Worm (Caenorhabditis elegans): ENCODE results near the gene B0496.1.

B0496.1 gene

ce11 chrIV:7418818-7419217 lies 27.3 kb upstream of the B0496.1 start, which contains the start of gene B0496.6:
Gene B0496.6, plus strand, starts transcription at chrIV:7419118.
- no peak for TF ChIP-seq fos-1 (tag; optimal IDR thresholded peaks at IDR 0.05)

DNA sequence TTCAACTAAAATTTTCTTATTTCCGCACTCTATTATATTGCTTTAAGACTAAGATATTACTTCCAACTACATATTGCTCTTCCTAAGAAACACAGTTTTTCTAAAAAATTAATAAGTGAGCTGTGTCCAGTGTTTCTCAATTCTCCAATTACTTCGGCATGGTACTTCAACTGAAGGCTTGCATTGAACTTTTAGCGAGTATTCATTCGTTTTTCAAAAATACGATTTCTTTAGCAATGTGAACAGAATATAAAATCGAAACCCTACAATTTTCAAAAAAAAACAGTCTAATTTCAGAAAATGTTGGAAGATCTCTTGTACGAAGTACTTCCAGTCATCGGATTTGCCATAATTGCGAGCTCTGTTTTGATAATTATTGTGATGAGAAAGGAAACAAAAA lies 25.2 kb upstream of the B0496.1 start, which contains the start of gene srtx-1:
Gene srtx-1, plus strand, starts transcription at position 301 of the 400 bp plus-strand sequence.
- no peak for TF ChIP-seq snu-23 (GFP tag; optimal IDR thresholded peaks at IDR 0.05)
- TF ChIP-seq xbp-1 (tag; optimal IDR thresholded peaks at IDR 0.05), result no peak
- TF ChIP-seq nhr-76 (tag; optimal IDR thresholded peaks at IDR 0.05), result no peak
- no peak for TF ChIP-seq unc-130 (tag; optimal IDR thresholded peaks at IDR 0.05)
- TF ChIP-seq nhr-20 (tag; optimal IDR thresholded peaks at IDR 0.05), result no peak
- no peak for TF ChIP-seq zip-4 (GFP tag; optimal IDR thresholded peaks at IDR 0.05)
- TF ChIP-seq aly-2 (tag; optimal IDR thresholded peaks at IDR 0.05), result no peak
- TF ChIP-seq rnt-1 (tag; optimal IDR thresholded peaks at IDR 0.05), result no peak
- no peak for TF ChIP-seq C34B4.2 (tag; optimal IDR thresholded peaks at IDR 0.05)
- TF ChIP-seq F16B12.6 (tag; optimal IDR thresholded peaks at IDR 0.05), result no peak
- no peak for TF ChIP-seq hlh-4 (tag; optimal IDR thresholded peaks at IDR 0.05)
- TF ChIP-seq skn-1 (tag; optimal IDR thresholded peaks at IDR 0.05), result no peak
- TF ChIP-seq fos-1 (tag; optimal IDR thresholded peaks at IDR 0.05), result no peak
- TF ChIP-seq nhr-71 (tag; optimal IDR thresholded peaks at IDR 0.05), result no peak
- no peak for TF ChIP-seq irx-1 (tag; optimal IDR thresholded peaks at IDR 0.05)
- TF ChIP-seq nhr-28 (tag; optimal IDR thresholded peaks at IDR 0.05), result no peak
- no peak for TF ChIP-seq elt-2 (tag; optimal IDR thresholded peaks at IDR 0.05)

ce11 chrIV:7424198-7424597 lies 21.9 kb upstream of the B0496.1 start, which contains the start of gene unc-82:
Gene unc-82, plus strand, starts transcription at chrIV:7424498.
- TF ChIP-seq nhr-12 (tag; optimal IDR thresholded peaks at IDR 0.05) (no peak), fkh-8 (tag; optimal IDR thresholded peaks at IDR 0.05) (no peak), nhr-85 (tag) (no peak), F16B12.6 (tag; optimal IDR thresholded peaks at IDR 0.05) (no peak), snpc-4 (tag; optimal IDR thresholded peaks at IDR 0.05) (no peak), tbx-2 (tag; optimal IDR thresholded peaks at IDR 0.05) (no peak), ztf-11 (tag; optimal IDR thresholded peaks at IDR 0.05) (no peak), nhr-28 (tag; optimal IDR thresholded peaks at IDR 0.05) (no peak), zip-4 (GFP tag; optimal IDR thresholded peaks at IDR 0.05) (no peak), mep-1 (tag; optimal IDR thresholded peaks at IDR 0.05) (no peak), Y116A8C.19 (tag; optimal IDR thresholded peaks at IDR 0.05; ENCODE audit: borderline replicate concordance) (no peak), elt-3 (tag; optimal IDR thresholded peaks at IDR 0.05) (no peak), aly-2 (tag; optimal IDR thresholded peaks at IDR 0.05) (no peak), hpl-2 (GFP tag; optimal IDR thresholded peaks at IDR 0.05) (no peak), nhr-71 (tag; optimal IDR thresholded peaks at IDR 0.05) (no peak), grh-1 (GFP tag; IDR thresholded peaks at IDR 0.05) (no peak), mab-9 (GFP tag; IDR thresholded peaks at IDR 0.05) (no peak), alr-1 (tag; optimal IDR thresholded peaks at IDR 0.05; ENCODE audit: borderline replicate concordance) (no peak)

ce11 chrIV:7426055-7426454 lies 20.0 kb upstream of the B0496.1 start:
- TF ChIP-seq snu-23 (GFP tag; optimal IDR thresholded peaks at IDR 0.05) (peak; percentile 47), C34B4.2 (tag; optimal IDR thresholded peaks at IDR 0.05) (no peak), sptf-1 (tag; optimal IDR thresholded peaks at IDR 0.05) (no peak), nhr-85 (tag) (no peak), irx-1 (tag; optimal IDR thresholded peaks at IDR 0.05) (no peak), unc-130 (tag; optimal IDR thresholded peaks at IDR 0.05) (peak; percentile 33), hlh-4 (tag; optimal IDR thresholded peaks at IDR 0.05) (no peak), C16A3.4 (tag; optimal IDR thresholded peaks at IDR 0.05) (no peak), mep-1 (tag; optimal IDR thresholded peaks at IDR 0.05) (no peak), dpl-1 (GFP tag; optimal IDR thresholded peaks at IDR 0.05) (no peak), blmp-1 (tag; optimal IDR thresholded peaks at IDR 0.05) (no peak), elt-3 (tag; optimal IDR thresholded peaks at IDR 0.05) (no peak), isw-1 (GFP tag; IDR thresholded peaks at IDR 0.05) (no peak), lin-35 (GFP tag; optimal IDR thresholded peaks at IDR 0.05) (no peak), mdl-1 (tag; optimal IDR thresholded peaks at IDR 0.05) (no peak), ceh-82 (tag; optimal IDR thresholded peaks at IDR 0.05) (no peak), F16B12.6 (tag; optimal IDR thresholded peaks at IDR 0.05) (no peak), xbp-1 (tag; optimal IDR thresholded peaks at IDR 0.05) (no peak), sup-37 (GFP tag; optimal IDR thresholded peaks at IDR 0.05) (no peak), nhr-84 (tag; optimal IDR thresholded peaks at IDR 0.05) (no peak), zag-1 (tag; optimal IDR thresholded peaks at IDR 0.05) (no peak), swsn-7 (tag; optimal IDR thresholded peaks at IDR 0.05) (no peak), pax-3 (tag; optimal IDR thresholded peaks at IDR 0.05) (no peak), C04F5.9 (tag; optimal IDR thresholded peaks at IDR 0.05) (no peak), egl-27 (tag; optimal IDR thresholded peaks at IDR 0.05) (no peak), lin-15B (tag; optimal IDR thresholded peaks at IDR 0.05) (no peak), aha-1 (tag; optimal IDR thresholded peaks at IDR 0.05) (no peak)
